Worm (Caenorhabditis elegans) whole organism, L4 larva: ENCODE measurements around the gene F46H5.4.

Experiments used
- F37D6.2 ChIP-seq: sonication (generic microtip); optimal IDR thresholded peaks from 2 replicates; lab custom pipeline; 2016; ENCODE audit warnings: mild to moderate bottlenecking, missing genetic modification characterization, missing compliant biosample characterization
- F44E2.7 ChIP-seq: fragments of 200-800 bp; sonication (Bioruptor generic); IDR thresholded peaks from 2 replicates; pipeline ENCODE4 v2.1.2; 2022; ENCODE audit warnings: missing genetic modification characterization, missing compliant biosample characterization
- F49E8.2 ChIP-seq: sonication (generic microtip); optimal IDR thresholded peaks from 2 replicates; lab custom pipeline; 2016; ENCODE audit warnings: missing compliant biosample characterization, mild to moderate bottlenecking, missing genetic modification characterization, borderline replicate concordance
- R02D3.7 ChIP-seq: fragments of 150-350 bp; sonication (generic microtip); optimal IDR thresholded peaks from 3 replicates; lab custom pipeline; 2014; ENCODE audit warnings: missing biosample characterization, missing genetic modification characterization
- T20F7.1 ChIP-seq: fragments of 200-800 bp; sonication (Bioruptor generic); optimal IDR thresholded peaks from 2 replicates; lab custom pipeline; 2018; ENCODE audit warnings: mild to moderate bottlenecking, missing genetic modification characterization, missing compliant biosample characterization
- Y105C5A.15 ChIP-seq: fragments of 200-800 bp; sonication (Bioruptor generic); IDR thresholded peaks from 2 replicates; pipeline ENCODE4 v1.3.6; 2022; ENCODE audit warnings: missing genetic modification characterization, missing compliant biosample characterization
- Y48G9A.11 ChIP-seq: fragments of 200-800 bp; sonication (Bioruptor generic); IDR thresholded peaks from 2 replicates; pipeline ENCODE4 v1.3.6; 2022; ENCODE audit warnings: missing genetic modification reagents, missing genetic modification characterization, missing compliant biosample characterization
- Y5F2A.4 ChIP-seq: fragments of 200-800 bp; sonication (Bioruptor generic); optimal IDR thresholded peaks from 2 replicates; lab custom pipeline; 2018; ENCODE audit warnings: mild to moderate bottlenecking, missing genetic modification characterization, missing compliant biosample characterization
- Y75B8A.6 ChIP-seq: fragments of 200-800 bp; sonication (Bioruptor generic); IDR thresholded peaks from 2 replicates; pipeline ENCODE4 v1.3.6; 2022; ENCODE audit warnings: missing genetic modification reagents, missing genetic modification characterization, missing compliant biosample characterization
- ZK337.2 ChIP-seq: fragments of 200-800 bp; sonication (Bioruptor generic); IDR thresholded peaks from 2 replicates; pipeline ENCODE4 v1.3.6; 2022; ENCODE audit warnings: missing genetic modification reagents, missing genetic modification characterization, missing compliant biosample characterization
- ZK546.5 ChIP-seq, 2 experiments: sonication (generic microtip); optimal IDR thresholded peaks; 2 replicates each; lab custom pipeline; 2017; ENCODE audit warnings: missing biosample characterization in 2 of 2, missing genetic modification characterization in 2 of 2
- aly-2 ChIP-seq: sonication (generic microtip); optimal IDR thresholded peaks from 2 replicates; lab custom pipeline; 2018; ENCODE audit warnings: missing biosample characterization, missing genetic modification characterization
- ama-1 ChIP-seq: fragments of 150-350 bp; optimal IDR thresholded peaks from 2 replicates; lab custom pipeline; 2014; ENCODE audit warnings: inconsistent platforms, mixed read lengths
- ceh-20 ChIP-seq: fragments of 200-800 bp; sonication (Bioruptor generic); IDR thresholded peaks from 2 replicates; pipeline ENCODE4 v1.3.6; 2022; ENCODE audit warnings: missing genetic modification reagents, missing genetic modification characterization, missing compliant biosample characterization
- ceh-28 ChIP-seq: fragments of 150-350 bp; optimal IDR thresholded peaks from 2 replicates; lab custom pipeline; 2014; ENCODE audit warnings: missing biosample characterization, missing genetic modification reagents, missing genetic modification characterization
- ceh-32 ChIP-seq: sonication (generic microtip); optimal IDR thresholded peaks from 2 replicates; lab custom pipeline; 2016; ENCODE audit warnings: mild to moderate bottlenecking, missing genetic modification characterization, missing compliant biosample characterization; ENCODE audit not compliant: poor library complexity
- ceh-82 ChIP-seq: sonication (generic microtip); optimal IDR thresholded peaks from 2 replicates; lab custom pipeline; 2017; ENCODE audit warnings: missing biosample characterization, missing genetic modification characterization
- ces-1 ChIP-seq: fragments of 150-350 bp; sonication (generic microtip); optimal IDR thresholded peaks from 4 replicates; lab custom pipeline; 2014; ENCODE audit warnings: missing biosample characterization, missing genetic modification reagents, missing genetic modification characterization
- cey-2 ChIP-seq: sonication (generic microtip); optimal IDR thresholded peaks from 3 replicates; lab custom pipeline; 2017; ENCODE audit warnings: missing genetic modification characterization, mild to moderate bottlenecking, missing compliant biosample characterization, antibody characterized with exemption, borderline replicate concordance; ENCODE audit not compliant: insufficient read depth
- daf-12 ChIP-seq: fragments of 150-350 bp; optimal IDR thresholded peaks from 2 replicates; lab custom pipeline; 2014; ENCODE audit warnings: missing biosample characterization, missing genetic modification reagents, missing genetic modification characterization
- daf-8 ChIP-seq: fragments of 200-800 bp; sonication (Bioruptor generic); IDR thresholded peaks from 2 replicates; pipeline ENCODE4 v1.3.6; 2022; ENCODE audit warnings: missing genetic modification characterization, missing compliant biosample characterization
- dmd-8 ChIP-seq: fragments of 200-800 bp; sonication (Bioruptor generic); IDR thresholded peaks from 2 replicates; pipeline ENCODE4 v1.3.6; 2022; ENCODE audit warnings: missing genetic modification characterization, missing compliant biosample characterization
- dmd-9 ChIP-seq: fragments of 200-800 bp; sonication (Bioruptor generic); IDR thresholded peaks from 2 replicates; pipeline ENCODE4 v1.3.6; 2022; ENCODE audit warnings: missing genetic modification reagents, missing genetic modification characterization, missing compliant biosample characterization
- egl-27 ChIP-seq: sonication (generic microtip); optimal IDR thresholded peaks from 3 replicates; lab custom pipeline; 2017; ENCODE audit warnings: missing biosample characterization, missing genetic modification reagents, missing genetic modification characterization
- egl-43 ChIP-seq: fragments of 200-800 bp; sonication (Bioruptor generic); IDR thresholded peaks from 2 replicates; pipeline ENCODE4 v1.3.6; 2022; ENCODE audit warnings: missing genetic modification reagents, missing genetic modification characterization, missing compliant biosample characterization
- fkh-10 ChIP-seq: fragments of 150-350 bp; optimal IDR thresholded peaks from 2 replicates; lab custom pipeline; 2014; ENCODE audit warnings: missing biosample characterization, missing genetic modification reagents, missing genetic modification characterization
- fos-1 ChIP-seq: fragments of 150-350 bp; optimal IDR thresholded peaks from 2 replicates; lab custom pipeline; 2014; ENCODE audit warnings: missing biosample characterization, missing genetic modification characterization
- hlh-11 ChIP-seq: fragments of 200-800 bp; sonication (Bioruptor generic); optimal IDR thresholded peaks from 2 replicates; lab custom pipeline; 2018; ENCODE audit warnings: mild to moderate bottlenecking, missing genetic modification characterization, missing compliant biosample characterization
- hlh-30 ChIP-seq: sonication (generic microtip); optimal IDR thresholded peaks from 2 replicates; lab custom pipeline; 2017; ENCODE audit warnings: antibody characterized with exemption, mild to moderate bottlenecking, missing genetic modification characterization, missing compliant biosample characterization; ENCODE audit not compliant: insufficient read depth
- jun-1 ChIP-seq: fragments of 150-350 bp; optimal IDR thresholded peaks from 2 replicates; lab custom pipeline; 2014; ENCODE audit warnings: missing biosample characterization, missing genetic modification reagents, missing genetic modification characterization
- lin-13 ChIP-seq: fragments of 150-350 bp; optimal IDR thresholded peaks from 2 replicates; lab custom pipeline; 2014; ENCODE audit warnings: missing biosample characterization, missing genetic modification reagents, missing genetic modification characterization
- lin-39 ChIP-seq: fragments of 150-350 bp; optimal IDR thresholded peaks from 2 replicates; lab custom pipeline; 2014; ENCODE audit warnings: missing biosample characterization, missing genetic modification reagents, missing genetic modification characterization
- lir-3 ChIP-seq: sonication (generic microtip); optimal IDR thresholded peaks from 2 replicates; lab custom pipeline; 2016; ENCODE audit warnings: mild to moderate bottlenecking, missing genetic modification characterization, missing compliant biosample characterization
- lsy-2 ChIP-seq, 2 experiments: fragments of 150-350 bp in 1 of 2; sonication (generic microtip) in 1 of 2; optimal IDR thresholded peaks; 2 replicates each; lab custom pipeline; 2014 to 2017; ENCODE audit warnings: missing biosample characterization in 2 of 2, missing genetic modification characterization in 2 of 2
- madf-9 ChIP-seq: fragments of 200-800 bp; sonication (Bioruptor generic); conservative IDR thresholded peaks from 2 replicates; pipeline ENCODE4 v1.3.6; 2022; ENCODE audit warnings: missing genetic modification reagents, missing genetic modification characterization, missing compliant biosample characterization
- mdl-1 ChIP-seq, 2 experiments: fragments of 150-350 bp in 1 of 2; sonication (generic microtip) in 1 of 2; optimal IDR thresholded peaks; 2 replicates each; lab custom pipeline; 2014 to 2017; ENCODE audit warnings: missing biosample characterization in 2 of 2, missing genetic modification characterization in 2 of 2
- mes-2 ChIP-seq: sonication (generic microtip); optimal IDR thresholded peaks from 2 replicates; lab custom pipeline; 2016; ENCODE audit warnings: missing genotype, mild to moderate bottlenecking, missing genetic modification characterization, missing compliant biosample characterization; ENCODE audit not compliant: poor library complexity, severe bottlenecking
- mxl-2 ChIP-seq: fragments of 200-800 bp; sonication (Bioruptor generic); conservative IDR thresholded peaks from 2 replicates; pipeline ENCODE4 v1.3.6; 2022; ENCODE audit warnings: missing genetic modification reagents, missing genetic modification characterization, missing compliant biosample characterization
- mxl-3 ChIP-seq: fragments of 200-800 bp; sonication (Bioruptor generic); optimal IDR thresholded peaks from 2 replicates; lab custom pipeline; 2018; ENCODE audit warnings: mild to moderate bottlenecking, missing genetic modification characterization, missing compliant biosample characterization
- nhr-11 ChIP-seq: fragments of 150-350 bp; optimal IDR thresholded peaks from 2 replicates; lab custom pipeline; 2014; ENCODE audit warnings: missing biosample characterization, missing genetic modification characterization
- nhr-111 ChIP-seq: fragments of 200-800 bp; sonication (Bioruptor generic); optimal IDR thresholded peaks from 2 replicates; lab custom pipeline; 2018; ENCODE audit warnings: mild to moderate bottlenecking, missing genetic modification characterization, missing compliant biosample characterization
- nhr-28 ChIP-seq: fragments of 150-350 bp; optimal IDR thresholded peaks from 2 replicates; lab custom pipeline; 2014; ENCODE audit warnings: missing biosample characterization, missing genetic modification characterization
- pqm-1 ChIP-seq: sonication (generic microtip); optimal IDR thresholded peaks from 2 replicates; lab custom pipeline; 2017; ENCODE audit warnings: missing biosample characterization, missing genetic modification characterization
- sdz-12 ChIP-seq: fragments of 200-800 bp; sonication (Bioruptor generic); optimal IDR thresholded peaks from 2 replicates; lab custom pipeline; 2018; ENCODE audit warnings: mild to moderate bottlenecking, missing genetic modification characterization, missing compliant biosample characterization
- set-16 ChIP-seq: fragments of 200-800 bp; sonication (Bioruptor generic); IDR thresholded peaks from 2 replicates; pipeline ENCODE4 v1.3.6; 2022; ENCODE audit warnings: missing genetic modification reagents, missing genetic modification characterization, missing compliant biosample characterization
- snpc-1.2 ChIP-seq: fragments of 200-800 bp; sonication (Bioruptor generic); IDR thresholded peaks from 2 replicates; pipeline ENCODE4 v1.3.6; 2022; ENCODE audit warnings: missing genetic modification reagents, missing genetic modification characterization, missing compliant biosample characterization
- tag-97 ChIP-seq: fragments of 200-800 bp; sonication (Bioruptor generic); IDR thresholded peaks from 2 replicates; pipeline ENCODE4 v1.3.6; 2022; ENCODE audit warnings: missing genetic modification characterization, missing compliant biosample characterization
- unc-39 ChIP-seq: sonication (generic microtip); optimal IDR thresholded peaks from 2 replicates; lab custom pipeline; 2017; ENCODE audit warnings: missing biosample characterization, missing genetic modification characterization
- unc-62 ChIP-seq, 3 experiments: fragments of 150-350 bp in 1 of 3; sonication (generic microtip); optimal IDR thresholded peaks in 2 of 3; peaks in 1 of 3; 1 replicate in 1 of 3; 2 replicates in 2 of 3; lab custom pipeline; 2014 to 2017; ENCODE audit warnings: missing biosample characterization in 3 of 3, missing genetic modification characterization in 3 of 3, missing genetic modification reagents in 3 of 3, missing genotype in 1 of 3
- zag-1 ChIP-seq: fragments of 150-350 bp; optimal IDR thresholded peaks from 2 replicates; lab custom pipeline; 2014; ENCODE audit warnings: missing biosample characterization, missing genetic modification characterization
- zfp-2 ChIP-seq: sonication (generic microtip); optimal IDR thresholded peaks from 2 replicates; lab custom pipeline; 2016; ENCODE audit warnings: mild to moderate bottlenecking, missing genetic modification characterization, missing compliant biosample characterization

Gene F46H5.4

DNA sequence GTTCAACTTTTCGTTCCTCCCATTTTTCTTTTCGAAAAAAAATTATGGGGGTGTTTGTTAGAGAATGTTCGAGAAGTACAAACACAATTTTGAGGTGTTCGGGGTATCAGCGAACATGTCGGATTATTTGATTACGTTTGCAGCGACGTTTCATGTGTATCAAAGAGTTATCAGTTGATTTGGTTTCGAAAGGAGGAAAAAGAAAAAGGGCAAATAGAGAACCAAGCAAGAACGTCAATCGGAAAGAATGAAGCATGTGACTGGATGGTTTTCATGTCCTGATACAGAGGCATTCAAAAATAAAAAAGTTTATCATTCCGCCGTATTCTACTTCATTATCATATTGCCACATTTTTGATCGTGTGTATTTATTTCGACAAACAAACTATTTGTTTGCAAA lies 9.7 kb downstream of the F46H5.4 start:
- no peak for TF ChIP-seq F44E2.7
- TF ChIP-seq nhr-11 (tag; lab: Kevin White, UChicago), result no peak
- no peak for TF ChIP-seq nhr-111 (GFP tag; lab: Kevin White, UChicago)
- no peak for TF ChIP-seq lsy-2 (tag; optimal IDR thresholded peaks at IDR 0.05; lab: Kevin White, UChicago)
- TF ChIP-seq ceh-32 (tag; lab: Kevin White, UChicago), result no peak
- no peak for TF ChIP-seq Y105C5A.15
- TF ChIP-seq lin-39 (tag; lab: Kevin White, UChicago), result no peak
- TF ChIP-seq mdl-1 (tag; optimal IDR thresholded peaks at IDR 0.05; lab: Kevin White, UChicago), result peak in 1 of 2 experiments; percentile 61
- no peak for TF ChIP-seq lin-13 (GFP tag; lab: Kevin White, UChicago)
- TF ChIP-seq F37D6.2 (tag; lab: Kevin White, UChicago), result no peak
- no peak for TF ChIP-seq Y75B8A.6 (GFP tag; lab: Robert Waterston, UW)
- TF ChIP-seq unc-39, result no peak
- TF ChIP-seq zfp-2 (tag; lab: Kevin White, UChicago), result no peak
- TF ChIP-seq tag-97, result no peak
- TF ChIP-seq set-16 (GFP tag; lab: Robert Waterston, UW), result no peak
- no peak for TF ChIP-seq R02D3.7 (tag; lab: Kevin White, UChicago)
- no peak for TF ChIP-seq ceh-82 (tag; lab: Kevin White, UChicago)
- TF ChIP-seq mes-2, result peak; percentile 44
- TF ChIP-seq jun-1 (tag; lab: Kevin White, UChicago), result no peak
- no peak for TF ChIP-seq ces-1
- TF ChIP-seq fos-1 (tag; lab: Kevin White, UChicago), result no peak
- no peak for TF ChIP-seq egl-43 (GFP tag; lab: Robert Waterston, UW)
- TF ChIP-seq ZK546.5 (tag; optimal IDR thresholded peaks at IDR 0.05; lab: Kevin White, UChicago), result no peak
- peak; percentile 86 for TF ChIP-seq nhr-28
- TF ChIP-seq F49E8.2 (tag; lab: Kevin White, UChicago), result no peak
- no peak for TF ChIP-seq fkh-10
- no peak for TF ChIP-seq ama-1
- TF ChIP-seq mxl-3, result peak; percentile 35
- no peak for TF ChIP-seq zag-1 (tag; lab: Kevin White, UChicago)
- peak; percentile 48 for TF ChIP-seq T20F7.1
- TF ChIP-seq ceh-20 (GFP tag; lab: Robert Waterston, UW), result peak; percentile 50; the same call in 1 of the 2 replicates
- TF ChIP-seq snpc-1.2 (GFP tag; lab: Robert Waterston, UW), result no peak
- TF ChIP-seq sdz-12, result no peak
- no peak for TF ChIP-seq dmd-8 (GFP tag; lab: Robert Waterston, UW)
- peak; percentile 76 for TF ChIP-seq hlh-30 (tag; lab: Kevin White, UChicago)
- TF ChIP-seq madf-9 (GFP tag; lab: Robert Waterston, UW), result no peak
- no peak for TF ChIP-seq unc-62 (GFP tag; optimal IDR thresholded peaks at IDR 0.05 in 1 of 2; lab: Kevin White, UChicago)
- TF ChIP-seq unc-62 (tag; optimal IDR thresholded peaks at IDR 0.05; lab: Kevin White, UChicago), result no peak
- peak; percentile 94 for TF ChIP-seq hlh-11 (tag; lab: Kevin White, UChicago)
- no peak for TF ChIP-seq lir-3
- TF ChIP-seq mxl-2 (GFP tag; lab: Robert Waterston, UW), result 0 out of 2 replicates have a peak, but pooled peaks have one; percentile 26
- TF ChIP-seq daf-8, result no peak
- TF ChIP-seq daf-12 (tag; lab: Kevin White, UChicago), result no peak
- TF ChIP-seq Y48G9A.11 (GFP tag; lab: Robert Waterston, UW), result no peak
- no peak for TF ChIP-seq ceh-28 (tag; lab: Kevin White, UChicago)
- TF ChIP-seq cey-2 (tag; lab: Kevin White, UChicago), result no peak
- no peak for TF ChIP-seq Y5F2A.4 (GFP tag; lab: Kevin White, UChicago)
- TF ChIP-seq ZK337.2, result no peak
- TF ChIP-seq dmd-9, result no peak
- TF ChIP-seq pqm-1 (tag; lab: Kevin White, UChicago), result peak; percentile 93
- TF ChIP-seq aly-2, result no peak
- TF ChIP-seq egl-27 (tag; lab: Kevin White, UChicago), result no peak
